Worm (Caenorhabditis elegans) whole organism, L1 larva: ENCODE results near the gene F54F2.9.

ENCODE experiments used
- C04F5.9 ChIP-seq: sonication (generic microtip); optimal IDR thresholded peaks from 2 replicates; lab custom pipeline; 2016; ENCODE audit warnings: missing genetic modification characterization, missing compliant biosample characterization
- C34B4.2 ChIP-seq: sonication (generic microtip); optimal IDR thresholded peaks from 2 replicates; lab custom pipeline; 2017; ENCODE audit warnings: mild to moderate bottlenecking, missing genetic modification characterization, missing compliant biosample characterization
- F16B12.6 ChIP-seq: fragments of 150-350 bp; optimal IDR thresholded peaks from 2 replicates; lab custom pipeline; 2014; ENCODE audit warnings: missing biosample characterization, missing genetic modification characterization
- Y116A8C.19 ChIP-seq: sonication (generic microtip); optimal IDR thresholded peaks from 2 replicates; lab custom pipeline; 2016; ENCODE audit warnings: missing compliant biosample characterization, missing genetic modification characterization, borderline replicate concordance
- aha-1 ChIP-seq: fragments of 150-350 bp; optimal IDR thresholded peaks from 2 replicates; lab custom pipeline; 2014; ENCODE audit warnings: missing biosample characterization, missing genetic modification characterization
- alr-1 ChIP-seq: fragments of 200-800 bp; sonication (Bioruptor generic); optimal IDR thresholded peaks from 2 replicates; lab custom pipeline; 2018; ENCODE audit warnings: borderline replicate concordance, mild to moderate bottlenecking, missing genetic modification characterization, missing compliant biosample characterization
- aly-2 ChIP-seq: fragments of 150-350 bp; optimal IDR thresholded peaks from 2 replicates; lab custom pipeline; 2014; ENCODE audit warnings: missing biosample characterization, missing genetic modification characterization
- ama-1 ChIP-seq: fragments of 150-350 bp; optimal IDR thresholded peaks from 2 replicates; lab custom pipeline; 2014
- ceh-82 ChIP-seq, 3 experiments: fragments of 150-350 bp in 1 of 3; sonication (generic microtip) in 2 of 3; optimal IDR thresholded peaks; 2 replicates each; lab custom pipeline; 2014 to 2017; ENCODE audit warnings: missing biosample characterization in 3 of 3, missing genetic modification characterization in 3 of 3
- dsc-1 ChIP-seq: sonication (generic microtip); optimal IDR thresholded peaks from 2 replicates; lab custom pipeline; 2016; ENCODE audit warnings: mild to moderate bottlenecking, missing genetic modification characterization, missing compliant biosample characterization
- efl-3 ChIP-seq: fragments of 200-800 bp; sonication (Bioruptor generic); optimal IDR thresholded peaks from 2 replicates; lab custom pipeline; 2018; ENCODE audit warnings: mild to moderate bottlenecking, missing genetic modification characterization, missing compliant biosample characterization
- elt-2 ChIP-seq: sonication (generic microtip); optimal IDR thresholded peaks from 2 replicates; lab custom pipeline; 2016; ENCODE audit warnings: missing genetic modification characterization, mild to moderate bottlenecking, inconsistent platforms, missing compliant biosample characterization, missing genetic modification reagents
- ets-5 ChIP-seq: fragments of 200-800 bp; sonication (Bioruptor generic); IDR thresholded peaks from 2 replicates; pipeline ENCODE4 v1.3.6; 2022; ENCODE audit warnings: missing genetic modification characterization, missing compliant biosample characterization
- fkh-4 ChIP-seq: sonication (generic microtip); optimal IDR thresholded peaks from 2 replicates; lab custom pipeline; 2016; ENCODE audit warnings: missing compliant biosample characterization, missing genetic modification characterization, borderline replicate concordance
- hpl-2 ChIP-seq: fragments of 150-350 bp; optimal IDR thresholded peaks from 2 replicates; lab custom pipeline; 2014; ENCODE audit warnings: missing biosample characterization, missing genetic modification reagents, missing genetic modification characterization
- isw-1 ChIP-seq: fragments of 200-800 bp; sonication (Bioruptor generic); IDR thresholded peaks from 2 replicates; pipeline ENCODE4 v1.3.6; 2022; ENCODE audit warnings: missing genetic modification characterization, missing compliant biosample characterization
- jun-1 ChIP-seq: fragments of 150-350 bp; optimal IDR thresholded peaks from 2 replicates; lab custom pipeline; 2014; ENCODE audit warnings: missing biosample characterization, missing genetic modification reagents, missing genetic modification characterization
- lin-14 ChIP-seq: fragments of 200-800 bp; sonication (Bioruptor generic); optimal IDR thresholded peaks from 2 replicates; lab custom pipeline; 2018; ENCODE audit warnings: mild to moderate bottlenecking, missing genetic modification characterization, moderate library complexity, missing compliant biosample characterization
- lin-35 ChIP-seq, 2 experiments: fragments of 150-350 bp; optimal IDR thresholded peaks; 2 replicates each; lab custom pipeline; 2014; ENCODE audit warnings: missing biosample characterization in 2 of 2, missing genetic modification characterization in 2 of 2, missing genetic modification reagents in 2 of 2
- lsy-2 ChIP-seq, 2 experiments: fragments of 150-350 bp; optimal IDR thresholded peaks; 2 replicates each; lab custom pipeline; 2014; ENCODE audit warnings: missing biosample characterization in 2 of 2, missing genetic modification characterization in 2 of 2
- mab-9 ChIP-seq: fragments of 200-800 bp; sonication (Bioruptor generic); IDR thresholded peaks from 2 replicates; pipeline ENCODE4 v1.3.6; 2022; ENCODE audit warnings: missing genetic modification reagents, missing genetic modification characterization, missing compliant biosample characterization
- mef-2 ChIP-seq: fragments of 150-350 bp; optimal IDR thresholded peaks from 2 replicates; lab custom pipeline; 2014; ENCODE audit warnings: missing biosample characterization, missing genetic modification characterization
- nhr-12 ChIP-seq: sonication (generic microtip); optimal IDR thresholded peaks from 2 replicates; lab custom pipeline; 2017; ENCODE audit warnings: missing biosample characterization, missing genetic modification characterization
- nhr-19 ChIP-seq: fragments of 200-800 bp; sonication (Bioruptor generic); conservative IDR thresholded peaks from 2 replicates; pipeline ENCODE4 v1.3.6; 2022; ENCODE audit warnings: missing genetic modification characterization, missing compliant biosample characterization
- nhr-20 ChIP-seq: sonication (generic microtip); optimal IDR thresholded peaks from 2 replicates; lab custom pipeline; 2016; ENCODE audit warnings: mild to moderate bottlenecking, missing genetic modification characterization, missing compliant biosample characterization
- nhr-28 ChIP-seq: fragments of 150-350 bp; optimal IDR thresholded peaks from 2 replicates; lab custom pipeline; 2014; ENCODE audit warnings: missing biosample characterization, missing genetic modification characterization
- nhr-76 ChIP-seq: sonication (generic microtip); optimal IDR thresholded peaks from 2 replicates; lab custom pipeline; 2017; ENCODE audit warnings: missing biosample characterization, missing genetic modification characterization
- nhr-77 ChIP-seq: fragments of 150-350 bp; optimal IDR thresholded peaks from 2 replicates; lab custom pipeline; 2014; ENCODE audit warnings: missing biosample characterization, missing genetic modification characterization
- nhr-84 ChIP-seq: sonication (generic microtip); optimal IDR thresholded peaks from 2 replicates; lab custom pipeline; 2017; ENCODE audit warnings: missing biosample characterization, missing genetic modification characterization
- nhr-85 ChIP-seq: sonication (generic microtip); peaks from one replicate; lab custom pipeline; 2016; ENCODE audit warnings: missing genetic modification characterization, inconsistent platforms, missing compliant biosample characterization
- nhr-90 ChIP-seq: sonication (generic microtip); optimal IDR thresholded peaks from 2 replicates; lab custom pipeline; 2016; ENCODE audit warnings: mild to moderate bottlenecking, missing genetic modification characterization, missing compliant biosample characterization; ENCODE audit not compliant: poor library complexity
- rnt-1 ChIP-seq: sonication (generic microtip); optimal IDR thresholded peaks from 2 replicates; lab custom pipeline; 2016; ENCODE audit warnings: mild to moderate bottlenecking, missing genetic modification characterization, moderate library complexity, missing compliant biosample characterization
- skn-1 ChIP-seq: fragments of 150-350 bp; optimal IDR thresholded peaks from 2 replicates; lab custom pipeline; 2014; ENCODE audit warnings: missing biosample characterization, missing genetic modification characterization
- sox-4 ChIP-seq: sonication (generic microtip); optimal IDR thresholded peaks from 2 replicates; lab custom pipeline; 2016; ENCODE audit warnings: missing genetic modification characterization, missing compliant biosample characterization
- sptf-1 ChIP-seq: fragments of 150-350 bp; optimal IDR thresholded peaks from 2 replicates; lab custom pipeline; 2014; ENCODE audit warnings: missing biosample characterization, missing genetic modification characterization
- sup-37 ChIP-seq: fragments of 200-800 bp; sonication (Bioruptor generic); optimal IDR thresholded peaks from 2 replicates; lab custom pipeline; 2018; ENCODE audit warnings: mild to moderate bottlenecking, missing genetic modification characterization, missing compliant biosample characterization
- tbx-2 ChIP-seq: sonication (generic microtip); optimal IDR thresholded peaks from 2 replicates; lab custom pipeline; 2016; ENCODE audit warnings: missing genetic modification characterization, missing compliant biosample characterization
- tlp-1 ChIP-seq: fragments of 150-350 bp; optimal IDR thresholded peaks from 2 replicates; lab custom pipeline; 2014; ENCODE audit warnings: missing biosample characterization, missing genetic modification characterization
- unc-130 ChIP-seq: fragments of 150-350 bp; optimal IDR thresholded peaks from 2 replicates; lab custom pipeline; 2017; ENCODE audit warnings: missing biosample characterization, missing genetic modification characterization, inconsistent platforms
- unc-30 ChIP-seq: sonication (generic microtip); optimal IDR thresholded peaks from 2 replicates; lab custom pipeline; 2017; ENCODE audit warnings: missing biosample characterization, missing genetic modification characterization
- unc-62 ChIP-seq: fragments of 150-350 bp; optimal IDR thresholded peaks from 2 replicates; lab custom pipeline; 2014; ENCODE audit warnings: missing biosample characterization, missing genetic modification reagents, missing genetic modification characterization
- unc-86 ChIP-seq: sonication (generic microtip); optimal IDR thresholded peaks from 2 replicates; lab custom pipeline; 2016; ENCODE audit warnings: missing genetic modification characterization, missing compliant biosample characterization
- xbp-1 ChIP-seq: sonication (generic microtip); optimal IDR thresholded peaks from 2 replicates; lab custom pipeline; 2016; ENCODE audit warnings: missing genetic modification characterization, missing compliant biosample characterization
- zip-4 ChIP-seq: fragments of 200-800 bp; sonication (Bioruptor generic); optimal IDR thresholded peaks from 2 replicates; lab custom pipeline; 2018; ENCODE audit warnings: mild to moderate bottlenecking, missing genetic modification characterization, moderate library complexity, missing compliant biosample characterization
- ztf-4 ChIP-seq: fragments of 150-350 bp; optimal IDR thresholded peaks from 2 replicates; lab custom pipeline; 2014; ENCODE audit warnings: missing biosample characterization, missing genetic modification characterization

Gene F54F2.9

ce11 chrIII:8780473-8780872 lies 46.6 kb downstream of the F54F2.9 start (continued):
- TF ChIP-seq sup-37 (GFP tag; lab: Kevin White, UChicago) (no peak), F16B12.6 (tag; lab: Kevin White, UChicago) (no peak), fkh-4 (tag; lab: Kevin White, UChicago) (no peak), nhr-19 (GFP tag; lab: Robert Waterston, UW) (peak; percentile 53), isw-1 (GFP tag; lab: Robert Waterston, UW) (no peak), Y116A8C.19 (tag; lab: Kevin White, UChicago) (no peak), unc-86 (tag; lab: Kevin White, UChicago) (no peak), unc-62 (GFP tag; lab: Kevin White, UChicago) (no peak), mef-2 (tag; lab: Kevin White, UChicago) (no peak), C04F5.9 (tag; lab: Kevin White, UChicago) (no peak), elt-2 (tag; lab: Kevin White, UChicago) (no peak), hpl-2 (GFP tag; lab: Kevin White, UChicago) (no peak), mab-9 (no peak), skn-1 (tag; lab: Kevin White, UChicago) (peak; percentile 21), sox-4 (tag; lab: Kevin White, UChicago) (no peak), zip-4 (GFP tag; lab: Kevin White, UChicago) (no peak), dsc-1 (tag; lab: Kevin White, UChicago) (no peak), C34B4.2 (tag; lab: Kevin White, UChicago) (no peak), nhr-28 (tag; lab: Kevin White, UChicago) (no peak), nhr-90 (tag; lab: Kevin White, UChicago) (peak; percentile 55), unc-30 (tag; lab: Kevin White, UChicago) (no peak), sptf-1 (tag; lab: Kevin White, UChicago) (no peak), unc-130 (no peak), ceh-82 (tag; optimal IDR thresholded peaks at IDR 0.05; lab: Kevin White, UChicago) (peak in 1 of 3 experiments; percentile 20), nhr-85 (tag; lab: Kevin White, UChicago) (peak; percentile 97), nhr-76 (tag; lab: Kevin White, UChicago) (no peak), ztf-4 (tag; lab: Kevin White, UChicago) (peak; percentile 15), nhr-12 (tag; lab: Kevin White, UChicago) (no peak), jun-1 (tag; lab: Kevin White, UChicago) (peak; percentile 53), efl-3 (GFP tag; lab: Kevin White, UChicago) (no peak), lin-14 (peak; percentile 89)

ce11 chrIII:8779912-8780311 lies 47.1 kb downstream of the F54F2.9 start, which contains the start of gene K02D10.4:
TSS of gene K02D10.4 (minus strand) at chrIII:8780012.
- TF ChIP-seq alr-1 (tag; lab: Kevin White, UChicago) (no peak), mef-2 (tag; lab: Kevin White, UChicago) (no peak), zip-4 (GFP tag; lab: Kevin White, UChicago) (no peak), jun-1 (tag; lab: Kevin White, UChicago) (no peak), ama-1 (lab: Kevin White, UChicago) (no peak), nhr-90 (tag; lab: Kevin White, UChicago) (no peak), skn-1 (tag; lab: Kevin White, UChicago) (no peak), dsc-1 (tag; lab: Kevin White, UChicago) (no peak), lin-35 (GFP tag; optimal IDR thresholded peaks at IDR 0.05; lab: Kevin White, UChicago) (no peak), aha-1 (tag; lab: Kevin White, UChicago) (no peak)

DNA sequence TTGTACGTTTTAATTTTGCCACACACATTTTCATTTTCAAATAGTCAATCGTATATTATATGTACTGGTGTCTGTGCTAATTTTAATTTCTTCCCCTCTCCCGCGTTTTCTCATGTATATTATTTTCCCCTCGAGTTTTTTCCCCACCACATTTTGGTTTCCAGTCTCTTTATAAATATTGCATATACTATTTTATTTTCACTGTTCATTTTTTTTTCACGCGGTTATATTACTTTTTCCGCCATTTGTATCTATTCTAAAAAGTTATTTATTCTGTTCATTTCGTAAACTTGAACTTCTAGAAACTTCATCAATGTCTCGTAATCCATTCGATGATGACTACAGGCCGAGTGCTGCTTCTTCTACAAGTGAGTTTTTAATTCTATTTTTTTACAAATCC lies 51.1 kb downstream of the F54F2.9 start, which contains the start of gene snap-29:
Gene snap-29 (plus strand): TSS at position 301 of the 400 bp plus-strand sequence.
- TF ChIP-seq nhr-84 (tag; lab: Kevin White, UChicago) (no peak), xbp-1 (tag; lab: Kevin White, UChicago) (no peak), lin-14 (no peak), isw-1 (GFP tag; lab: Robert Waterston, UW) (no peak), nhr-20 (no peak), unc-62 (GFP tag; lab: Kevin White, UChicago) (no peak), rnt-1 (tag; lab: Kevin White, UChicago) (no peak), elt-2 (tag; lab: Kevin White, UChicago) (no peak), nhr-28 (tag; lab: Kevin White, UChicago) (no peak), aly-2 (tag; lab: Kevin White, UChicago) (no peak), lsy-2 (tag; optimal IDR thresholded peaks at IDR 0.05; lab: Kevin White, UChicago) (no peak), nhr-77 (no peak), tlp-1 (tag; lab: Kevin White, UChicago) (no peak), nhr-19 (GFP tag; lab: Robert Waterston, UW) (no peak), ets-5 (GFP tag; lab: Robert Waterston, UW) (no peak), lin-35 (GFP tag; optimal IDR thresholded peaks at IDR 0.05; lab: Kevin White, UChicago) (no peak), aha-1 (tag; lab: Kevin White, UChicago) (no peak), efl-3 (GFP tag; lab: Kevin White, UChicago) (no peak), tbx-2 (no peak)
- TF ChIP-seq, all 84 proteins: peak for 0
